Worm (Caenorhabditis elegans): ENCODE measurements around the gene tbc-6.

Gene tbc-6

DNA sequence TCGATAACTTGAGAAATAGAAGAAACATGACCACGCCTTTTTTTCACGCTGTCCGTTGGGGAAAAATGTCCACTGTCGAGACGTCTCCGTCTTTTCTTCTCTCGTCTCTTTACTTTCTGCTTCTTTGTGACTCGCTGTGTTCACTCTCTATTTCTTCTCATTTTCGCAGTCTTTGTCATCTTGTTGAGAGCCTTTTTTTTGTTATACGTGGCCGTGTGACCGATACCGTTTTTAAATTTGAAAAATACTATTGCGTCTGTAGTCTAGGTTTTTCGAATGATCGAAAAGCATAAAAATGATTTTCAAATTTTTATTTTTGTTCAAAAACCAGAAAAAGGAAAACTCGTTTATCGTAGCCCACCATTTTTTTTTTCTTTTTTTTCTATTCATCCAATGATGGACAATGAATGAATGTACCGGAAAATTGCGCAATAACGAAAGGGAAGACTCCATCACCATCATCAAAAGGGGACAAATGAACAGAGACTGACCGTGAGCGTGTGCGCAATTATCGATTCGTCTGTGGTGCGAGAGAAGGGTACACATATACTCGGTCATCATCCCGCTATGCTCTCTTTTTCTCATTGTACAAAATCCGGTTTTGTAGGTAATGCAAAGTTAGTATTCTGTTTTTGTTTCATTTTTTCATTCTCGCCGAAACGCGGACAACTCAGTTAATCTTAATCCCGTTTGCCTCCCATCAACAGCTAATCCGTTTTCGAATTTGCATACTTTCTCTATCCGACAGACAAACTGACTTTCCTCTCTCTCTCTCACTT lies 3.5 kb upstream of the tbc-6 start:
- TF ChIP-seq ces-1 (GFP tag; optimal IDR thresholded peaks at IDR 0.05) (peak; percentile 42), lin-38 (GFP tag; IDR thresholded peaks at IDR 0.05) (no peak), fkh-10 (GFP tag; optimal IDR thresholded peaks at IDR 0.05) (no peak), mes-2 (tag; optimal IDR thresholded peaks at IDR 0.05; ENCODE audit: poor library complexity, severe bottlenecking) (peak; percentile 45), unc-62 (GFP tag; optimal IDR thresholded peaks at IDR 0.05 in 1 of 2) (peak in 1 of 2 experiments; percentile 84), unc-62 (tag; optimal IDR thresholded peaks at IDR 0.05) (no peak), lin-13 (GFP tag; optimal IDR thresholded peaks at IDR 0.05) (no peak), nhr-11 (tag; optimal IDR thresholded peaks at IDR 0.05) (no peak), ceh-20 (GFP tag; IDR thresholded peaks at IDR 0.05) (no peak), dve-1 (tag; optimal IDR thresholded peaks at IDR 0.05; ENCODE audit: insufficient read depth) (peak; percentile 36), dmd-8 (GFP tag; IDR thresholded peaks at IDR 0.05) (no peak), hlh-30 (tag; optimal IDR thresholded peaks at IDR 0.05; ENCODE audit: insufficient read depth) (peak; percentile 47), zfp-2 (tag; optimal IDR thresholded peaks at IDR 0.05) (no peak), attf-4 (tag; optimal IDR thresholded peaks at IDR 0.05) (no peak), lsy-2 (tag; optimal IDR thresholded peaks at IDR 0.05) (peak in 1 of 2 experiments; percentile 18), pha-4 (GFP tag; IDR thresholded peaks at IDR 0.05) (no peak), pha-4 (tag; optimal IDR thresholded peaks at IDR 0.05) (no peak), aha-1 (tag) (peak; percentile 12), tra-1 (GFP tag; IDR thresholded peaks at IDR 0.05) (no peak), snpc-1.2 (GFP tag; IDR thresholded peaks at IDR 0.05) (no peak), F10B5.3 (tag; optimal IDR thresholded peaks at IDR 0.05) (no peak), nhr-41 (GFP tag; IDR thresholded peaks at IDR 0.05) (no peak), dpl-1 (GFP tag; optimal IDR thresholded peaks at IDR 0.05) (no peak), ceh-28 (tag; optimal IDR thresholded peaks at IDR 0.05) (peak; percentile 48)

DNA sequence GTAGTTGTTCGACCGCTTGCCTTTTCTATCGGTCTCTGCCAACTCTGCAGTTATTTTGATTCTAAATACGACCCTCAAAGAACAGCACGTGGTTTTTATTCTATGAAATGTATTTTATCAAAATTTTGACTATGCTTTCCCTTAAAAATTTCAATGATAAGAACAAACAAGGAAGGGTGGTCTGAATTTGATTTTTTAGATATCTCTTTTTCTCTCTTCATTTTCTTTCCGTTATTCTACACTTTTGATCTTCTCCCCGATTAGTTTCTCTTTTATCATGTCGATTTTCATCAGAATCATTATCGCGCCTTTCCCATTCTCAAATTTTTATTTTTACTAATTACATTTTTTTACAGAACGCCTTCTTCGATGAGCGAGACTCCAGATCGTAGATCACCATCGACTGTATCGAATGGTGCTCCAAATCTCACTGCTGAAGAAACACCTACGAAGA lies 2.9 kb upstream of the tbc-6 start:
- peak in 1 of 2 experiments; percentile 38 for TF ChIP-seq mdl-1 (tag; optimal IDR thresholded peaks at IDR 0.05)
- TF ChIP-seq nhr-28 (tag; optimal IDR thresholded peaks at IDR 0.05): peak; percentile 53
- TF ChIP-seq dve-1 (tag; optimal IDR thresholded peaks at IDR 0.05; ENCODE audit: insufficient read depth): peak; percentile 48
- TF ChIP-seq F37D6.2 (tag; optimal IDR thresholded peaks at IDR 0.05): no peak
- no peak for TF ChIP-seq daf-16 (GFP tag; optimal IDR thresholded peaks at IDR 0.05)
- peak; percentile 8 for TF ChIP-seq daf-16 (tag; optimal IDR thresholded peaks at IDR 0.05)

DNA sequence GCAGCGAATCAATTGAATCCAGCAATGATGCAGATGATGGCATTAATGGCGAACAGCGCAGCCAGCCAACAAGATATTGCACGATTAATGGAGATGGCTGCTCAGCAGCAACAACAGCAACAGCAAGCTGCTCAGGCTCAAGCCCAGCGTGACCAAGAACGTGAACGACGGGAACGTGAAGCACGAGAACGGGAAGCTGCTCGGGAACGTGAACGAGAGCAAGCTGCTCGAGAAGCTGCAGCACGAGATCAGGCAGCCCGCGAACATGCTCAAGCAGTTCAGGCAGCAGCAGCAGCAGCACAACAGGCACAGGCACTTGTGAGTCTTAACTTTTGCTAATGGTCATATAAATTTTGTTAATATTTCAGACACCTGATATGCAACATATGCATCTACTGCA lies 1.2 kb upstream of the tbc-6 start:
- TF ChIP-seq nhr-28 (tag; optimal IDR thresholded peaks at IDR 0.05): no peak
- TF ChIP-seq set-16 (GFP tag; IDR thresholded peaks at IDR 0.05): peak; percentile 86
- TF ChIP-seq daf-8 (GFP tag; IDR thresholded peaks at IDR 0.05): no peak
- TF ChIP-seq madf-9 (GFP tag; conservative IDR thresholded peaks at IDR 0.05): no peak
- TF ChIP-seq hlh-30 (tag; optimal IDR thresholded peaks at IDR 0.05; ENCODE audit: insufficient read depth): peak; percentile 7

DNA sequence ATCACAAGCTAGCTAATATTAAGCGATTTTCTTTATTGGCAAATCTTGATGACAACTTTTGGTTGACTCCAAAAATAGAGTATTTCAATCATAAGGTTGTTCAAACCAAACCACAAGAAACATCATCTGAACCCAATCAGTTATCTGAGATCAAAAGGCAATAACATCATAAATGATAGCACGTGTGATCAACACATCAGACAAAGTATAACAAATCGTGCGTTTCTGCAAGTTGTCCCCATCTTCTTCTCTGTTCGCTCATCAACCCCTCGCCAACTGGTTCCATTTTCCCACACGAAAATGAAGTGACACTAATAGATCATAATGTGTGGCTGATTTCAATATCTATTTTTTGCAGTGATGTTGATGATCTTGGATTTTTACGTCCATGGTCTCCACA lies 1.4 kb downstream of the tbc-6 start:
- TF ChIP-seq aly-2 (tag; optimal IDR thresholded peaks at IDR 0.05) (no peak), ceh-20 (GFP tag; IDR thresholded peaks at IDR 0.05) (peak; percentile 41; the same call in 1 of the 2 replicates), jun-1 (tag; optimal IDR thresholded peaks at IDR 0.05) (no peak), ztf-11 (tag; optimal IDR thresholded peaks at IDR 0.05) (no peak), ceh-32 (tag; optimal IDR thresholded peaks at IDR 0.05; ENCODE audit: poor library complexity) (no peak), ceh-62 (tag; optimal IDR thresholded peaks at IDR 0.05) (no peak), rbr-2 (tag; optimal IDR thresholded peaks at IDR 0.05) (no peak), dpl-1 (GFP tag; optimal IDR thresholded peaks at IDR 0.05) (peak; percentile 15), zip-2 (tag; optimal IDR thresholded peaks at IDR 0.05) (no peak), snpc-4 (tag; optimal IDR thresholded peaks at IDR 0.05) (no peak), vab-7 (GFP tag; IDR thresholded peaks at IDR 0.05) (no peak), nhr-10 (tag; optimal IDR thresholded peaks at IDR 0.05) (peak; percentile 47), Y48G9A.11 (GFP tag; IDR thresholded peaks at IDR 0.05) (no peak), duxl-1 (tag; optimal IDR thresholded peaks at IDR 0.05; ENCODE audit: poor library complexity) (no peak), nhr-6 (tag; optimal IDR thresholded peaks at IDR 0.05) (no peak), Y105C5A.15 (GFP tag; IDR thresholded peaks at IDR 0.05) (no peak), dmd-9 (GFP tag; IDR thresholded peaks at IDR 0.05) (no peak), tra-1 (GFP tag; IDR thresholded peaks at IDR 0.05) (0 out of 2 replicates have a peak, but pooled peaks have one; percentile 36), nhr-11 (tag; optimal IDR thresholded peaks at IDR 0.05) (peak; percentile 76)

All from whole organism, L4 larva.